Worm (Caenorhabditis elegans): ENCODE results near the gene F38B7.3.

Gene F38B7.3

ce11 chrV:11531831-11532534, 16.9 kb upstream of the F38B7.3 start (continued):
- peak; percentile 26 for TF ChIP-seq zfp-2 (tag; optimal IDR thresholded peaks at IDR 0.05)
- TF ChIP-seq egl-43 (GFP tag; IDR thresholded peaks at IDR 0.05), result no peak
- no peak for TF ChIP-seq ceh-82 (tag; optimal IDR thresholded peaks at IDR 0.05)
- TF ChIP-seq Y48G9A.11 (GFP tag; IDR thresholded peaks at IDR 0.05), result no peak
- TF ChIP-seq nhr-77 (tag; optimal IDR thresholded peaks at IDR 0.05), result peak; percentile 40
- no peak for TF ChIP-seq ceh-62 (tag; optimal IDR thresholded peaks at IDR 0.05)
- peak; percentile 92 for TF ChIP-seq dmd-6 (GFP tag; IDR thresholded peaks at IDR 0.05)
- peak; percentile 61 for TF ChIP-seq jun-1 (tag; optimal IDR thresholded peaks at IDR 0.05)
- TF ChIP-seq tag-97 (GFP tag; IDR thresholded peaks at IDR 0.05), result no peak
- peak; percentile 30 for TF ChIP-seq lin-13 (GFP tag; optimal IDR thresholded peaks at IDR 0.05)
- TF ChIP-seq mes-2 (tag; optimal IDR thresholded peaks at IDR 0.05; ENCODE audit: poor library complexity, severe bottlenecking), result peak; percentile 63
- peak; percentile 92 for TF ChIP-seq dve-1 (tag; optimal IDR thresholded peaks at IDR 0.05; ENCODE audit: insufficient read depth)
- 0 out of 2 replicates have a peak, but pooled peaks have one; percentile 31 for TF ChIP-seq mdt-29 (GFP tag; IDR thresholded peaks at IDR 0.05)
- TF ChIP-seq hlh-30 (tag; optimal IDR thresholded peaks at IDR 0.05; ENCODE audit: insufficient read depth), result peak; percentile 89
- peak; percentile 99 for TF ChIP-seq hlh-11 (tag; optimal IDR thresholded peaks at IDR 0.05)
- TF ChIP-seq ZK546.5 (tag; optimal IDR thresholded peaks at IDR 0.05), result no peak
- peak; percentile 89 for TF ChIP-seq nhr-48 (tag; optimal IDR thresholded peaks at IDR 0.05)
- TF ChIP-seq mdl-1 (tag; optimal IDR thresholded peaks at IDR 0.05), result peak; percentile 78 to 96
- no peak for TF ChIP-seq duxl-1 (tag; optimal IDR thresholded peaks at IDR 0.05; ENCODE audit: poor library complexity)
- no peak for TF ChIP-seq F10B5.3 (tag; optimal IDR thresholded peaks at IDR 0.05)
- no peak for TF ChIP-seq fkh-10 (GFP tag; optimal IDR thresholded peaks at IDR 0.05)
- TF ChIP-seq mxl-2 (GFP tag; conservative IDR thresholded peaks at IDR 0.05), result no peak
- no peak for TF ChIP-seq daf-19 (GFP tag; conservative IDR thresholded peaks at IDR 0.05)
- no peak for TF ChIP-seq fos-1 (tag; optimal IDR thresholded peaks at IDR 0.05)
- TF ChIP-seq ztf-11 (tag; optimal IDR thresholded peaks at IDR 0.05), result no peak
- peak; percentile 80 for TF ChIP-seq nhr-25 (tag; optimal IDR thresholded peaks at IDR 0.05; ENCODE audit: borderline replicate concordance, insufficient read depth)
- TF ChIP-seq nhr-41 (GFP tag; IDR thresholded peaks at IDR 0.05), result 0 out of 2 replicates have a peak, but pooled peaks have one; percentile 24
- TF ChIP-seq pqm-1 (tag; optimal IDR thresholded peaks at IDR 0.05), result peak; percentile 84
- peak; percentile 62 for TF ChIP-seq nhr-10 (tag; optimal IDR thresholded peaks at IDR 0.05)
- TF ChIP-seq lir-3 (tag; optimal IDR thresholded peaks at IDR 0.05), result no peak
- TF ChIP-seq lin-29 (GFP tag; IDR thresholded peaks at IDR 0.05), result 0 out of 2 replicates have a peak, but pooled peaks have one; percentile 29
- TF ChIP-seq Y5F2A.4 (GFP tag; optimal IDR thresholded peaks at IDR 0.05), result no peak
- peak; percentile 42 for TF ChIP-seq spr-1 (tag; optimal IDR thresholded peaks at IDR 0.05)
- TF ChIP-seq lim-7 (GFP tag; IDR thresholded peaks at IDR 0.05), result no peak
- peak; percentile 62 to 96 for TF ChIP-seq daf-16 (GFP tag; optimal IDR thresholded peaks at IDR 0.05)
- TF ChIP-seq daf-16 (tag; optimal IDR thresholded peaks at IDR 0.05), result peak; percentile 91
- no peak for TF ChIP-seq lin-15B (tag; optimal IDR thresholded peaks at IDR 0.05)
- TF ChIP-seq lin-39 (tag; optimal IDR thresholded peaks at IDR 0.05), result no peak
- TF ChIP-seq R02D3.7 (tag; optimal IDR thresholded peaks at IDR 0.05), result no peak
- TF ChIP-seq ceh-44 (GFP tag; IDR thresholded peaks at IDR 0.05), result no peak
- no peak for TF ChIP-seq daf-12 (tag; optimal IDR thresholded peaks at IDR 0.05)
- TF ChIP-seq unc-62 (GFP tag; optimal IDR thresholded peaks at IDR 0.05 in 1 of 2), result peak in 1 of 2 experiments; percentile 98
- TF ChIP-seq unc-62 (tag; optimal IDR thresholded peaks at IDR 0.05), result no peak
- TF ChIP-seq mxl-3 (GFP tag; optimal IDR thresholded peaks at IDR 0.05), result peak; percentile 98
- peak; percentile 63 to 77 for TF ChIP-seq lsy-2 (tag; optimal IDR thresholded peaks at IDR 0.05)
- TF ChIP-seq snpc-4 (tag; optimal IDR thresholded peaks at IDR 0.05), result no peak
- TF ChIP-seq nhr-28 (tag; optimal IDR thresholded peaks at IDR 0.05), result peak; percentile 94
- TF ChIP-seq ces-1 (GFP tag; optimal IDR thresholded peaks at IDR 0.05), result no peak
- TF ChIP-seq unc-130 (GFP tag; optimal IDR thresholded peaks at IDR 0.05), result no peak
- no peak for TF ChIP-seq egl-27 (tag; optimal IDR thresholded peaks at IDR 0.05)

Data from whole organism, L4 larva.